Worm (Caenorhabditis elegans) whole organism, L2 larva: ENCODE results near the gene F54F12.1.

Experiments
- C34F6.9 ChIP-seq: fragments of 150-350 bp; optimal IDR thresholded peaks from 2 replicates; lab custom pipeline; 2014; ENCODE audit warnings: missing biosample characterization, missing genetic modification characterization
- F13H6.1 ChIP-seq: sonication (generic microtip); optimal IDR thresholded peaks from 2 replicates; lab custom pipeline; 2016; ENCODE audit warnings: missing genetic modification characterization, missing compliant biosample characterization
- Y55F3AM.14 ChIP-seq: fragments of 200-800 bp; sonication (Bioruptor generic); optimal IDR thresholded peaks from 2 replicates; lab custom pipeline; 2018; ENCODE audit warnings: mild to moderate bottlenecking, missing genetic modification characterization, missing compliant biosample characterization
- ZK546.5 ChIP-seq: sonication (generic microtip); optimal IDR thresholded peaks from 2 replicates; lab custom pipeline; 2017; ENCODE audit warnings: missing biosample characterization, missing genetic modification characterization
- alr-1 ChIP-seq: fragments of 150-350 bp; optimal IDR thresholded peaks from 2 replicates; lab custom pipeline; 2014; ENCODE audit warnings: missing biosample characterization, missing genetic modification characterization
- aly-2 ChIP-seq: fragments of 150-350 bp; optimal IDR thresholded peaks from 2 replicates; lab custom pipeline; 2014; ENCODE audit warnings: missing biosample characterization, missing genetic modification characterization
- ama-1 ChIP-seq: fragments of 150-350 bp; optimal IDR thresholded peaks from 2 replicates; lab custom pipeline; 2018; ENCODE audit warnings: inconsistent platforms
- blmp-1 ChIP-seq: sonication (generic microtip); optimal IDR thresholded peaks from 2 replicates; lab custom pipeline; 2017; ENCODE audit warnings: missing genetic modification characterization, mild to moderate bottlenecking, missing compliant biosample characterization, antibody characterized with exemption, moderate library complexity; ENCODE audit not compliant: insufficient read depth
- ceh-16 ChIP-seq: fragments of 150-350 bp; optimal IDR thresholded peaks from 2 replicates; lab custom pipeline; 2014; ENCODE audit warnings: missing biosample characterization, missing genetic modification characterization
- ceh-82 ChIP-seq: fragments of 150-350 bp; optimal IDR thresholded peaks from 2 replicates; lab custom pipeline; 2014; ENCODE audit warnings: missing biosample characterization, missing genetic modification characterization
- crh-2 ChIP-seq: sonication (generic microtip); optimal IDR thresholded peaks from 2 replicates; lab custom pipeline; 2017; ENCODE audit warnings: missing biosample characterization, missing genetic modification characterization
- dmd-4 ChIP-seq: sonication (generic microtip); optimal IDR thresholded peaks from 2 replicates; lab custom pipeline; 2017; ENCODE audit warnings: missing biosample characterization, missing genetic modification characterization
- egl-27 ChIP-seq: sonication (generic microtip); optimal IDR thresholded peaks from 3 replicates; lab custom pipeline; 2017; ENCODE audit warnings: missing biosample characterization, missing genetic modification reagents, missing genetic modification characterization
- elt-1 ChIP-seq: fragments of 150-350 bp; optimal IDR thresholded peaks from 2 replicates; lab custom pipeline; 2014; ENCODE audit warnings: missing biosample characterization, missing genetic modification characterization
- fos-1 ChIP-seq: fragments of 150-350 bp; optimal IDR thresholded peaks from 2 replicates; lab custom pipeline; 2014; ENCODE audit warnings: missing biosample characterization, missing genetic modification characterization
- gmeb-1 ChIP-seq: fragments of 150-350 bp; optimal IDR thresholded peaks from 2 replicates; lab custom pipeline; 2014; ENCODE audit warnings: missing biosample characterization, missing genetic modification characterization
- lin-11 ChIP-seq: fragments of 150-350 bp; sonication (generic microtip); optimal IDR thresholded peaks from 2 replicates; lab custom pipeline; 2014; ENCODE audit warnings: missing biosample characterization, missing genetic modification characterization, inconsistent platforms, mixed read lengths
- lin-13 ChIP-seq: fragments of 150-350 bp; optimal IDR thresholded peaks from 2 replicates; lab custom pipeline; 2014; ENCODE audit warnings: missing biosample characterization, missing genetic modification reagents, missing genetic modification characterization
- lin-39 ChIP-seq: fragments of 150-350 bp; optimal IDR thresholded peaks from 2 replicates; lab custom pipeline; 2014; ENCODE audit warnings: missing biosample characterization, missing genetic modification reagents, missing genetic modification characterization
- mab-5 ChIP-seq: fragments of 150-350 bp; optimal IDR thresholded peaks from 2 replicates; lab custom pipeline; 2014; ENCODE audit warnings: missing biosample characterization, missing genetic modification characterization
- mbf-1 ChIP-seq: sonication (generic microtip); optimal IDR thresholded peaks from 2 replicates; lab custom pipeline; 2017; ENCODE audit warnings: missing biosample characterization, missing genetic modification characterization
- mdl-1 ChIP-seq, 2 experiments: fragments of 150-350 bp in 1 of 2; sonication (generic microtip) in 1 of 2; optimal IDR thresholded peaks; 2 replicates each; lab custom pipeline; 2017; ENCODE audit warnings: missing biosample characterization in 2 of 2, missing genetic modification characterization in 2 of 2
- nhr-10 ChIP-seq: sonication (generic microtip); optimal IDR thresholded peaks from 2 replicates; lab custom pipeline; 2017; ENCODE audit warnings: missing biosample characterization, missing genetic modification characterization
- nhr-11 ChIP-seq: fragments of 150-350 bp; optimal IDR thresholded peaks from 2 replicates; lab custom pipeline; 2014; ENCODE audit warnings: missing biosample characterization, missing genetic modification characterization
- nhr-12 ChIP-seq: fragments of 150-350 bp; optimal IDR thresholded peaks from 2 replicates; lab custom pipeline; 2014; ENCODE audit warnings: missing biosample characterization, missing genetic modification characterization
- nhr-129 ChIP-seq: fragments of 150-350 bp; optimal IDR thresholded peaks from 2 replicates; lab custom pipeline; 2014; ENCODE audit warnings: missing biosample characterization, missing genetic modification characterization
- nhr-21 ChIP-seq: fragments of 150-350 bp; optimal IDR thresholded peaks from 2 replicates; lab custom pipeline; 2014; ENCODE audit warnings: missing biosample characterization, missing genetic modification characterization
- nhr-23 ChIP-seq: fragments of 150-350 bp; optimal IDR thresholded peaks from 2 replicates; lab custom pipeline; 2014; ENCODE audit warnings: missing biosample characterization, missing genetic modification reagents, missing genetic modification characterization
- nhr-237 ChIP-seq: fragments of 150-350 bp; optimal IDR thresholded peaks from 2 replicates; lab custom pipeline; 2014; ENCODE audit warnings: missing biosample characterization, missing genetic modification characterization
- nhr-25 ChIP-seq: fragments of 150-350 bp; sonication (generic microtip); optimal IDR thresholded peaks from 3 replicates; lab custom pipeline; 2014; ENCODE audit warnings: missing biosample characterization, missing genetic modification characterization
- nhr-6 ChIP-seq: fragments of 150-350 bp; optimal IDR thresholded peaks from 2 replicates; lab custom pipeline; 2014; ENCODE audit warnings: missing biosample characterization, missing genetic modification characterization
- nhr-77 ChIP-seq: fragments of 150-350 bp; optimal IDR thresholded peaks from 2 replicates; lab custom pipeline; 2014; ENCODE audit warnings: missing biosample characterization, missing genetic modification characterization
- peb-1 ChIP-seq: fragments of 150-350 bp; optimal IDR thresholded peaks from 2 replicates; lab custom pipeline; 2014; ENCODE audit warnings: missing biosample characterization, missing genetic modification characterization
- sem-4 ChIP-seq: fragments of 150-350 bp; optimal IDR thresholded peaks from 2 replicates; lab custom pipeline; 2014; ENCODE audit warnings: missing biosample characterization, missing genetic modification reagents, missing genetic modification characterization
- sma-3 ChIP-seq: sonication (generic microtip); optimal IDR thresholded peaks from 2 replicates; lab custom pipeline; 2016; ENCODE audit warnings: missing genetic modification reagents, missing genetic modification characterization, missing compliant biosample characterization
- sma-9 ChIP-seq, 2 experiments: fragments of 150-350 bp in 1 of 2; sonication (generic microtip) in 1 of 2; optimal IDR thresholded peaks; 2 replicates each; lab custom pipeline; 2014 to 2016; ENCODE audit warnings: missing genetic modification characterization in 2 of 2, mild to moderate bottlenecking in 1 of 2, missing biosample characterization in 1 of 2, missing compliant biosample characterization in 1 of 2, missing genetic modification reagents in 1 of 2, moderate library complexity in 1 of 2
- snpc-4 ChIP-seq: fragments of 150-350 bp; optimal IDR thresholded peaks from 2 replicates; lab custom pipeline; 2014; ENCODE audit warnings: missing biosample characterization, missing genetic modification characterization
- unc-39 ChIP-seq: fragments of 150-350 bp; optimal IDR thresholded peaks from 2 replicates; lab custom pipeline; 2014; ENCODE audit warnings: missing biosample characterization, missing genetic modification characterization
- unc-55 ChIP-seq: fragments of 150-350 bp; sonication (generic microtip); optimal IDR thresholded peaks from 3 replicates; lab custom pipeline; 2014; ENCODE audit warnings: missing biosample characterization, missing genetic modification reagents, missing genetic modification characterization
- zag-1 ChIP-seq: fragments of 150-350 bp; optimal IDR thresholded peaks from 2 replicates; lab custom pipeline; 2014; ENCODE audit warnings: missing biosample characterization, missing genetic modification characterization
- ztf-1 ChIP-seq: fragments of 200-800 bp; sonication (Bioruptor generic); conservative IDR thresholded peaks from 2 replicates; pipeline ENCODE4 v1.3.6; 2022; ENCODE audit warnings: missing genetic modification characterization, missing compliant biosample characterization
- ztf-11 ChIP-seq: sonication (generic microtip); optimal IDR thresholded peaks from 2 replicates; lab custom pipeline; 2017; ENCODE audit warnings: missing biosample characterization, missing genetic modification characterization
- ztf-4 ChIP-seq: fragments of 150-350 bp; optimal IDR thresholded peaks from 2 replicates; lab custom pipeline; 2014; ENCODE audit warnings: missing biosample characterization, missing genetic modification characterization

F54F12.1 gene

ce11 chrIII:13011927-13012326 is 43.3 kb downstream of the F54F12.1 start:
- peak; percentile 6 for TF ChIP-seq ceh-16 (tag; lab: Kevin White, UChicago)
- TF ChIP-seq fos-1 (tag; lab: Kevin White, UChicago), result peak; percentile 23
- TF ChIP-seq nhr-129, result peak; percentile 58
- no peak for TF ChIP-seq sem-4 (tag; lab: Kevin White, UChicago)
- peak; percentile 31 for TF ChIP-seq sma-9 (GFP tag; optimal IDR thresholded peaks at IDR 0.05; lab: Kevin White, UChicago)
- no peak for TF ChIP-seq sma-9 (tag; optimal IDR thresholded peaks at IDR 0.05; lab: Kevin White, UChicago)
- peak; percentile 44 for TF ChIP-seq sma-3 (GFP tag; lab: Kevin White, UChicago)
- TF ChIP-seq nhr-25 (tag; lab: Kevin White, UChicago), result peak; percentile 9
- no peak for TF ChIP-seq lin-13 (GFP tag; lab: Kevin White, UChicago)

- TF ChIP-seq nhr-11 (tag; lab: Kevin White, UChicago), result no peak
- TF ChIP-seq egl-27 (tag; lab: Kevin White, UChicago), result no peak
- TF ChIP-seq mdl-1 (tag; optimal IDR thresholded peaks at IDR 0.05; lab: Kevin White, UChicago), result no peak
- TF ChIP-seq sma-9 (GFP tag; optimal IDR thresholded peaks at IDR 0.05; lab: Kevin White, UChicago), result no peak
- no peak for TF ChIP-seq sma-9 (tag; optimal IDR thresholded peaks at IDR 0.05; lab: Kevin White, UChicago)
- TF ChIP-seq nhr-25 (tag; lab: Kevin White, UChicago), result no peak
- TF ChIP-seq mab-5, result no peak
- TF ChIP-seq mbf-1 (tag; lab: Kevin White, UChicago), result no peak
- no peak for TF ChIP-seq ceh-82
- no peak for TF ChIP-seq nhr-23 (tag; lab: Kevin White, UChicago)
These were observed 50.1 kb downstream of the F54F12.1 start, which contains the start of gene snf-7 for ce11 chrIII:13005161-13005560. snf-7 (plus strand) TSS chrIII:13005461.

- TF ChIP-seq nhr-21 (tag; lab: Kevin White, UChicago), result no peak
- TF ChIP-seq ama-1, result no peak
- no peak for TF ChIP-seq mbf-1 (tag; lab: Kevin White, UChicago)
- TF ChIP-seq dmd-4 (tag; lab: Kevin White, UChicago), result no peak
- no peak for TF ChIP-seq ZK546.5 (tag; lab: Kevin White, UChicago)
- TF ChIP-seq crh-2 (tag; lab: Kevin White, UChicago), result no peak
- TF ChIP-seq sma-9 (GFP tag; optimal IDR thresholded peaks at IDR 0.05; lab: Kevin White, UChicago), result no peak
- TF ChIP-seq sma-9 (tag; optimal IDR thresholded peaks at IDR 0.05; lab: Kevin White, UChicago), result no peak
- no peak for TF ChIP-seq egl-27 (tag; lab: Kevin White, UChicago)
- TF ChIP-seq alr-1 (tag; lab: Kevin White, UChicago), result no peak
- TF ChIP-seq lin-13 (GFP tag; lab: Kevin White, UChicago), result no peak
- no peak for TF ChIP-seq sem-4 (tag; lab: Kevin White, UChicago)
- no peak for TF ChIP-seq mdl-1 (tag; optimal IDR thresholded peaks at IDR 0.05; lab: Kevin White, UChicago)
These were observed 50.9 kb downstream of the F54F12.1 start for ce11 chrIII:13004316-13004715.

ce11 chrIII:13002098-13002497 is 53.1 kb downstream of the F54F12.1 start, which contains the start of gene ZK1010.10:
ZK1010.10 (plus strand) TSS chrIII:13002383.
- TF ChIP-seq nhr-77 (tag; lab: Kevin White, UChicago) (no peak), nhr-21 (tag; lab: Kevin White, UChicago) (no peak), ceh-16 (tag; lab: Kevin White, UChicago) (no peak), elt-1 (tag; lab: Kevin White, UChicago) (no peak), lin-39 (tag; lab: Kevin White, UChicago) (no peak), mdl-1 (tag; optimal IDR thresholded peaks at IDR 0.05; lab: Kevin White, UChicago) (no peak), ztf-1 (GFP tag; lab: Robert Waterston, UW) (no peak), nhr-129 (peak; percentile 46), nhr-23 (tag; lab: Kevin White, UChicago) (no peak), C34F6.9 (tag; lab: Kevin White, UChicago) (peak; percentile 69), nhr-25 (tag; lab: Kevin White, UChicago) (no peak), ztf-4 (no peak), lin-11 (tag; lab: Kevin White, UChicago) (no peak), unc-39 (tag; lab: Kevin White, UChicago) (no peak), nhr-11 (tag; lab: Kevin White, UChicago) (no peak), sem-4 (tag; lab: Kevin White, UChicago) (peak; percentile 55), blmp-1 (tag; lab: Kevin White, UChicago) (no peak), peb-1 (tag; lab: Kevin White, UChicago) (no peak), snpc-4 (tag; lab: Kevin White, UChicago) (no peak), sma-3 (GFP tag; lab: Kevin White, UChicago) (no peak), aly-2 (tag; lab: Kevin White, UChicago) (no peak), dmd-4 (tag; lab: Kevin White, UChicago) (no peak), ceh-82 (no peak), nhr-12 (tag; lab: Kevin White, UChicago) (no peak), crh-2 (tag; lab: Kevin White, UChicago) (peak; percentile 71), nhr-237 (tag; lab: Kevin White, UChicago) (no peak), F13H6.1 (tag; lab: Kevin White, UChicago) (peak; percentile 30), gmeb-1 (tag; lab: Kevin White, UChicago) (peak; percentile 14), Y55F3AM.14 (no peak), alr-1 (tag; lab: Kevin White, UChicago) (no peak), ZK546.5 (tag; lab: Kevin White, UChicago) (no peak), unc-55 (peak; percentile 90), ama-1 (no peak), sma-9 (GFP tag; optimal IDR thresholded peaks at IDR 0.05; lab: Kevin White, UChicago) (no peak), sma-9 (tag; optimal IDR thresholded peaks at IDR 0.05; lab: Kevin White, UChicago) (no peak), zag-1 (peak; percentile 7), nhr-10 (tag; lab: Kevin White, UChicago) (no peak), fos-1 (tag; lab: Kevin White, UChicago) (peak; percentile 55), ztf-11 (no peak), nhr-6 (tag; lab: Kevin White, UChicago) (no peak), egl-27 (tag; lab: Kevin White, UChicago) (peak; percentile 18)
